Worm (Caenorhabditis elegans): ENCODE measurements around the gene F38H12.5.

- TF ChIP-seq ama-1 (optimal IDR thresholded peaks at IDR 0.05) (no peak), aly-1 (tag; optimal IDR thresholded peaks at IDR 0.05) (no peak), F13C5.2 (tag; optimal IDR thresholded peaks at IDR 0.05) (no peak), flt-1 (GFP tag; IDR thresholded peaks at IDR 0.05) (no peak), hmg-4 (GFP tag; optimal IDR thresholded peaks at IDR 0.05) (no peak), sea-1 (GFP tag; conservative IDR thresholded peaks at IDR 0.05) (no peak), hmbx-1 (tag; optimal IDR thresholded peaks at IDR 0.05) (no peak), tbx-11 (GFP tag; IDR thresholded peaks at IDR 0.05) (no peak), scrt-1 (GFP tag; IDR thresholded peaks at IDR 0.05) (no peak), tbx-37 (GFP tag; conservative IDR thresholded peaks at IDR 0.05) (no peak), B0310.2 (tag; optimal IDR thresholded peaks at IDR 0.05) (no peak), ceh-13 (GFP tag; optimal IDR thresholded peaks at IDR 0.05) (no peak), ceh-36 (tag; optimal IDR thresholded peaks at IDR 0.05) (no peak)
These were observed 39.2 kb downstream of the F38H12.5 start, which contains the start of gene phat-3 for ce11 chrV:4043632-4044031.

Measured in whole organism, early embryonic.